Fruit fly (Drosophila melanogaster) whole organism, embryonic: Measurements from ENCODE around the gene CG2865.
A peak's percentile ranks its signal among the peaks of the same experiment; 100 is the strongest.

ENCODE experiments used
- Adf1 ChIP-seq: fragments of 200-800 bp; sonication (Bioruptor generic); IDR thresholded peaks from 2 replicates; pipeline ENCODE4 v1.3.6; 2022; ENCODE audit warnings: missing biosample characterization, missing genetic modification characterization
- Antp ChIP-seq: fragments of 200-800 bp; sonication (Bioruptor generic); optimal IDR thresholded peaks from 3 replicates; lab custom pipeline; 2016; ENCODE audit warnings: missing biosample characterization, missing genetic modification characterization
- Atf-2 ChIP-seq: fragments of 200-800 bp; sonication (Bioruptor generic); optimal IDR thresholded peaks from 2 replicates; lab custom pipeline; 2016; ENCODE audit warnings: missing biosample characterization, missing genetic modification characterization
- Blimp-1 ChIP-seq: fragments of 200-800 bp; sonication (Bioruptor generic); optimal IDR thresholded peaks from 3 replicates; lab custom pipeline; 2018; ENCODE audit warnings: missing biosample characterization, missing genetic modification characterization, mild to moderate bottlenecking, moderate library complexity, missing genetic modification reagents
- CG11695 ChIP-seq: fragments of 200-800 bp; sonication (Bioruptor generic); IDR thresholded peaks from 3 replicates; pipeline ENCODE4 v1.3.6; 2022; ENCODE audit warnings: missing biosample characterization, missing genetic modification characterization
- CG14710 ChIP-seq: fragments of 200-800 bp; sonication (Bioruptor generic); optimal IDR thresholded peaks from 3 replicates; lab custom pipeline; 2019; ENCODE audit warnings: missing biosample characterization, mild to moderate bottlenecking, missing genetic modification characterization, moderate library complexity
- CG15073 ChIP-seq: fragments of 200-800 bp; sonication (Bioruptor generic); optimal IDR thresholded peaks from 2 replicates; lab custom pipeline; 2016; ENCODE audit warnings: missing biosample characterization, missing genetic modification characterization
- CG17912 ChIP-seq: fragments of 200-800 bp; sonication (Bioruptor generic); optimal IDR thresholded peaks from 2 replicates; lab custom pipeline; 2018; ENCODE audit warnings: missing biosample characterization, mild to moderate bottlenecking, missing genetic modification characterization
- CG18262 ChIP-seq: fragments of 200-800 bp; optimal IDR thresholded peaks from 3 replicates; lab custom pipeline; 2019; ENCODE audit warnings: missing biosample characterization, mild to moderate bottlenecking, missing genetic modification characterization, moderate library complexity
- CG2199 ChIP-seq: fragments of 200-800 bp; sonication (Bioruptor generic); IDR thresholded peaks from 3 replicates; pipeline ENCODE4 v1.3.6; 2022; ENCODE audit warnings: missing biosample characterization, missing genetic modification characterization
- CG3281 ChIP-seq: fragments of 200-800 bp; sonication (Bioruptor generic); optimal IDR thresholded peaks from 3 replicates; lab custom pipeline; 2017; ENCODE audit warnings: missing biosample characterization, mild to moderate bottlenecking, missing genetic modification characterization
- CG34224 ChIP-seq: fragments of 200-800 bp; sonication (Bioruptor generic); IDR thresholded peaks from 3 replicates; pipeline ENCODE4 v1.3.6; 2022; ENCODE audit warnings: missing biosample characterization, missing genetic modification characterization; ENCODE audit not compliant: partially characterized antibody
- CG4360 ChIP-seq: fragments of 200-800 bp; sonication (Bioruptor generic); IDR thresholded peaks from 2 replicates; pipeline ENCODE4 v1.3.6; 2022; ENCODE audit warnings: missing biosample characterization, missing genetic modification characterization
- CG7839 ChIP-seq: fragments of 200-800 bp; sonication (Bioruptor generic); optimal IDR thresholded peaks from 3 replicates; lab custom pipeline; 2018; ENCODE audit warnings: missing biosample characterization, mild to moderate bottlenecking, missing genetic modification characterization, moderate library complexity
- CG8388 ChIP-seq: fragments of 200-800 bp; sonication (Bioruptor generic); optimal IDR thresholded peaks from 2 replicates; lab custom pipeline; 2019; ENCODE audit warnings: missing biosample characterization, mild to moderate bottlenecking, missing genetic modification characterization, moderate library complexity
- Eip74EF ChIP-seq, 2 experiments: fragments of 200-800 bp in 1 of 2; fragments of >200 bp in 1 of 2; sonication (Bioruptor generic) in 1 of 2; optimal IDR thresholded peaks; 2 replicates each; lab custom pipeline; 2017 to 2019; ENCODE audit warnings: missing biosample characterization in 2 of 2, missing genetic modification characterization in 2 of 2, mild to moderate bottlenecking in 1 of 2, moderate library complexity in 1 of 2
- Hr51 ChIP-seq, 2 experiments: fragments of 200-800 bp; sonication (Bioruptor generic); optimal IDR thresholded peaks; 2 replicates in 1 of 2; 3 replicates in 1 of 2; lab custom pipeline; 2016 to 2018; ENCODE audit warnings: missing biosample characterization in 2 of 2, missing genetic modification characterization in 2 of 2, mild to moderate bottlenecking in 1 of 2, moderate library complexity in 1 of 2
- Med ChIP-seq: fragments of 200-800 bp; sonication (Bioruptor generic); peaks from one replicate; lab custom pipeline; 2016; ENCODE audit warnings: missing biosample characterization, missing genetic modification characterization, mild to moderate bottlenecking, inconsistent platforms, moderate library complexity
- Nf-YB ChIP-seq: fragments of 200-800 bp; sonication (Bioruptor generic); optimal IDR thresholded peaks from 3 replicates; lab custom pipeline; 2019; ENCODE audit warnings: missing biosample characterization, mild to moderate bottlenecking, missing genetic modification characterization, moderate library complexity
- Pdp1 ChIP-seq, 2 experiments: fragments of 200-800 bp; sonication (Bioruptor generic); optimal IDR thresholded peaks; 3 replicates each; lab custom pipeline; 2016; ENCODE audit warnings: missing biosample characterization in 2 of 2, missing genetic modification characterization in 2 of 2, mild to moderate bottlenecking in 1 of 2, moderate library complexity in 1 of 2
- Scr ChIP-seq: fragments of 200-800 bp; sonication (Bioruptor generic); IDR thresholded peaks from 2 replicates; pipeline ENCODE4 v1.3.6; 2022; ENCODE audit warnings: missing biosample characterization, missing genetic modification characterization; ENCODE audit not compliant: partially characterized antibody
- Sox100B ChIP-seq: fragments of 200-800 bp; sonication (Bioruptor generic); optimal IDR thresholded peaks from 3 replicates; lab custom pipeline; 2018; ENCODE audit warnings: missing biosample characterization, mild to moderate bottlenecking, missing genetic modification characterization
- Sox102F ChIP-seq: fragments of 200-800 bp; sonication (Bioruptor generic); optimal IDR thresholded peaks from 2 replicates; lab custom pipeline; 2018; ENCODE audit warnings: missing biosample characterization, mild to moderate bottlenecking, missing genetic modification characterization, moderate library complexity
- Usf ChIP-seq: fragments of 200-800 bp; sonication (Bioruptor generic); optimal IDR thresholded peaks from 2 replicates; lab custom pipeline; 2017; ENCODE audit warnings: missing genotype, missing biosample characterization, missing genetic modification characterization
- Xrp1 ChIP-seq: fragments of 200-800 bp; sonication (Bioruptor generic); IDR thresholded peaks from 2 replicates; pipeline ENCODE4 v1.3.6; 2022; ENCODE audit warnings: missing biosample characterization, missing genetic modification characterization
- chinmo ChIP-seq: fragments of 200-800 bp; sonication (Bioruptor generic); IDR thresholded peaks from 4 replicates; pipeline ENCODE4 v1.3.6; 2022; ENCODE audit warnings: missing biosample characterization, missing genetic modification characterization; ENCODE audit not compliant: partially characterized antibody
- chm ChIP-seq: fragments of 200-800 bp; sonication (Bioruptor generic); IDR thresholded peaks from 2 replicates; pipeline ENCODE4 v1.3.6; 2022; ENCODE audit warnings: missing biosample characterization, missing genetic modification characterization
- crol ChIP-seq: fragments of 200-800 bp; sonication (Bioruptor generic); IDR thresholded peaks from 2 replicates; pipeline ENCODE4 v1.3.6; 2022; ENCODE audit warnings: missing biosample characterization, missing genetic modification characterization
- eve ChIP-seq, 2 experiments: fragments of >200 bp; optimal IDR thresholded peaks; 2 replicates each; lab custom pipeline; 2017; ENCODE audit warnings: missing biosample characterization in 2 of 2, missing genetic modification characterization in 2 of 2
- ftz-f1 ChIP-seq: fragments of 200-800 bp; sonication (Bioruptor generic); optimal IDR thresholded peaks from 2 replicates; lab custom pipeline; 2016; ENCODE audit warnings: missing biosample characterization, missing genetic modification characterization
- gfzf ChIP-seq: fragments of 200-800 bp; sonication (Bioruptor generic); optimal IDR thresholded peaks from 2 replicates; lab custom pipeline; 2016; ENCODE audit warnings: missing biosample characterization, mild to moderate bottlenecking, missing genetic modification characterization, moderate library complexity
- kay ChIP-seq: fragments of 200-800 bp; sonication (Bioruptor generic); optimal IDR thresholded peaks from 2 replicates; lab custom pipeline; 2016; ENCODE audit warnings: missing biosample characterization, missing genetic modification characterization
- nerfin-1 ChIP-seq: fragments of 200-800 bp; sonication (Bioruptor generic); optimal IDR thresholded peaks from 3 replicates; lab custom pipeline; 2019; ENCODE audit warnings: missing biosample characterization, mild to moderate bottlenecking, missing genetic modification characterization, moderate library complexity
- nom ChIP-seq: fragments of 200-800 bp; sonication (Bioruptor generic); optimal IDR thresholded peaks from 2 replicates; lab custom pipeline; 2017; ENCODE audit warnings: missing biosample characterization, missing genetic modification characterization, mild to moderate bottlenecking, moderate library complexity, missing genetic modification reagents
- otp ChIP-seq: fragments of 200-800 bp; sonication (Bioruptor generic); IDR thresholded peaks from 3 replicates; pipeline ENCODE4, ENCODE4 v1.3.6; 2022; ENCODE audit warnings: missing biosample characterization, missing genetic modification characterization
- pan ChIP-seq, 4 experiments: fragments of >200 bp in 3 of 4; fragments of 200-800 bp in 1 of 4; sonication (Bioruptor generic) in 1 of 4; optimal IDR thresholded peaks in 3 of 4; IDR thresholded peaks in 1 of 4; 2 replicates each; pipeline versions ENCODE4 v1.3.6 to Lab custom; 2017 to 2022; ENCODE audit warnings: missing biosample characterization in 2 of 4, missing genetic modification characterization in 2 of 4, mixed read lengths in 1 of 4
- psq ChIP-seq: fragments of 200-800 bp; sonication (Bioruptor generic); optimal IDR thresholded peaks from 2 replicates; lab custom pipeline; 2017; ENCODE audit warnings: missing biosample characterization, missing genetic modification characterization
- sd ChIP-seq: fragments of 200-800 bp; sonication (Bioruptor generic); optimal IDR thresholded peaks from 3 replicates; lab custom pipeline; 2018; ENCODE audit warnings: missing biosample characterization, mild to moderate bottlenecking, missing genetic modification characterization, moderate library complexity
- sens ChIP-seq: fragments of 200-800 bp; sonication (Bioruptor generic); peaks from one replicate; lab custom pipeline; 2016; ENCODE audit warnings: missing biosample characterization, missing genetic modification characterization
- stwl ChIP-seq: fragments of 200-800 bp; sonication (Bioruptor generic); optimal IDR thresholded peaks from 3 replicates; lab custom pipeline; 2018; ENCODE audit warnings: missing biosample characterization, mild to moderate bottlenecking, missing genetic modification characterization, moderate library complexity
- sug ChIP-seq: fragments of 200-800 bp; optimal IDR thresholded peaks from 2 replicates; lab custom pipeline; 2019; ENCODE audit warnings: missing biosample characterization, mild to moderate bottlenecking, missing genetic modification characterization, moderate library complexity
- tll ChIP-seq, 2 experiments: fragments of 200-800 bp in 1 of 2; fragments of >200 bp in 1 of 2; sonication (Bioruptor generic) in 1 of 2; optimal IDR thresholded peaks; 2 replicates each; lab custom pipeline; 2017 to 2019; ENCODE audit warnings: missing biosample characterization in 2 of 2, missing genetic modification characterization in 2 of 2, mild to moderate bottlenecking in 1 of 2, moderate library complexity in 1 of 2
- unc-4 ChIP-seq: fragments of 200-800 bp; sonication (Bioruptor generic); IDR thresholded peaks from 2 replicates; pipeline ENCODE4 v1.3.6; 2022; ENCODE audit warnings: missing biosample characterization, missing genetic modification characterization; ENCODE audit not compliant: partially characterized antibody
- zf30C ChIP-seq: fragments of 200-800 bp; sonication (Bioruptor generic); optimal IDR thresholded peaks from 3 replicates; lab custom pipeline; 2018; ENCODE audit warnings: missing biosample characterization, mild to moderate bottlenecking, missing genetic modification characterization

The CG2865 gene

DNA sequence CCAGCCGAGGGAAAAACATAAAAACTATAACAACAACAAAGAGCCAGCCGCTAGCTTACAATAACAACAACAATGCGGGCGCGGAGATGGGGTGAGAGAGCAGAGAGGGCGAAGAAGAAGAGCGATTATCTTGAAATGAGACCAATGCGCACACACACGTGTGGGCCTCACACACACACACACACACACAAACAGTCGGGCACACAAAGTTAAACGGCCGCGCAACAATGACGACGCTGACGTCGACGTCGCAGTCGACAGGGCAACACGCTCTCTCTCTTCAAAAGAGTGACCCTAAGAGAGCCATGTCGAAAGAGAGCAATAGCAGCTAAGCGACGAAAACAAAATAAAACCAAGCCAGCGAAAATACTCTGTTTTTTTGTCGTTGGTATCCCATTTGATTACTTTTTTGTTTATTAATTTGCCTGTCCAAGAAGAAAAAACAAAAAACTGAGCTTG, 12.7 kb upstream of the CG2865 start (continued):
- TF ChIP-seq psq, result no peak
- no peak for TF ChIP-seq CG8388 (GFP tag; lab: Kevin White, UChicago)
- TF ChIP-seq tll (GFP tag; optimal IDR thresholded peaks at IDR 0.05; lab: Kevin White, UChicago), result peak in 1 of 2 experiments; percentile 24
- TF ChIP-seq unc-4, result peak; percentile 27; the same call in 1 of the 2 replicates
- peak; percentile 48 for TF ChIP-seq nom (GFP tag; lab: Kevin White, UChicago)
- TF ChIP-seq pan (optimal IDR thresholded peaks at IDR 0.05; lab: Kevin White, UChicago), result no peak
- TF ChIP-seq pan (GFP tag; optimal IDR thresholded peaks at IDR 0.05 in 1 of 2, IDR thresholded peaks at IDR 0.05 in 1 of 2), result peak in 1 of 2 experiments; percentile 11
- TF ChIP-seq chm, result peak; percentile 69; the same call in 1 of the 2 replicates
- TF ChIP-seq sug (tag; lab: Kevin White, UChicago), result peak; percentile 71
- TF ChIP-seq CG4360 (GFP tag; lab: Robert Waterston, UW), result peak; percentile 99
- peak; percentile 26; the same call in 1 of the 2 replicates for TF ChIP-seq Scr (GFP tag; lab: Robert Waterston, UW)
- TF ChIP-seq Nf-YB, result no peak
- TF ChIP-seq CG7839 (tag; lab: Kevin White, UChicago), result no peak
- TF ChIP-seq ftz-f1, result peak; percentile 62
- TF ChIP-seq Antp (GFP tag; lab: Kevin White, UChicago), result no peak
- TF ChIP-seq Usf (GFP tag; lab: Kevin White, UChicago), result no peak
- peak; percentile 24; the same call in 1 of the 3 replicates for TF ChIP-seq CG34224
- peak; percentile 98 for TF ChIP-seq Adf1 (GFP tag; lab: Robert Waterston, UW)

DNA sequence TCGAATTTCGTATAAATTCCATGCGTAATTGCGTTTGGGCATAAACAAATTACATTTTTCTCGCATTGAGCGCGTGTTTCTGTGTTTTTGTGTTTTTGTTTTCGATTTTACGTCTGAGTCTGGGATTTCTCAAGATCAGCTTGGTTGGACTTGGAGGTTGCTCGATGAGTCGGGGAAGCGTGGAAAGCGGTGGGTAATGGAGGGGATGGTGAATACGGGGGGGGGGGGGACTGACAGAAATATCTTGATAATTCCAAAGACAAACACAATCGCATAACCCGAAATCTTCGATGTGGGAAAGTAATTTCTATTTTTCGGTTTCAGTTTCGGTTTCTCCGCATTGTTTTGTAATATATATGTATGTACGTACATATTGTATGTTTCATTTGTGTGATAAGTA, 12.1 kb upstream of the CG2865 start:
- TF ChIP-seq CG3281 (GFP tag; lab: Kevin White, UChicago) (peak; percentile 18), kay (no peak), Atf-2 (no peak), CG11695 (GFP tag; lab: Robert Waterston, UW) (no peak), CG2199 (0 out of 3 replicates have a peak, but pooled peaks have one; percentile 30), Blimp-1 (peak; percentile 56), otp (GFP tag; lab: Robert Waterston, UW) (peak; percentile 62; the same call in 1 of the 3 replicates), CG18262 (no peak), sd (tag; lab: Kevin White, UChicago) (peak; percentile 78), CG17912 (GFP tag; lab: Kevin White, UChicago) (no peak), eve (GFP tag; optimal IDR thresholded peaks at IDR 0.05; lab: Kevin White, UChicago) (peak in 1 of 2 experiments; percentile 2), Xrp1 (GFP tag; lab: Robert Waterston, UW) (0 out of 2 replicates have a peak, but pooled peaks have one; percentile 5), crol (GFP tag; lab: Robert Waterston, UW) (peak; percentile 84)

DNA sequence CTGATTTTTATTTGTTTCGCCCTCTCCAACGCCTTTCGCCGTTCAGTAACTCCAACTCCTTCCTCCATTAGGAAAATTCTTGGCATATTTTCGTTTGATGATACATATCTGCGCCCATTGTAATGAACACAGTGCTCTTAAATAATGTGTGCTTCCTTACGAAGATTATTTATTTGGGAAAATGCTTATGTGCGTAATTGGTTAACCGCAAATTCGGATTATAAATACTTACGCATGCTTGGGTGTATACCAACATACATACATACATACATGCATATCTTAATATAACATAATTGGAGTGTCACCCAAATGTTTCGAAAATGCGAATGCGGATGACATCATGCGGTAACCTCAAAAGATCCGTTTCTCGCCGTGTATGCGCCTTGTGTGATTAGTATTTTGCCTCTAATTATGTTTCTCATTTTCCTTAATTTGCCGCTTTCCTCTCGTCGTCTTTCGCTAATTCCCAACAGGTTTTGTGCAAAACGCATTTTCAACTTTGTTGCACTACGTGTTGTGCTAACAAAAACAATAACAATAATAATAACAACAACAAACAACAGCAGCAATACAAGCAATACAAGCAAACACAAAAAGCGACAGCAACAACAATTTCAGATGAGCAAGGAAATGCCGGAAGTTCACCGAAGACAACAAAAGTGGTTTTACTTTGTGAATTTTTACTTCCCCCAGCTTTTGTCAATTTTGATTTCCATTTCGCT, 11.5 kb upstream of the CG2865 start:
- TF ChIP-seq Eip74EF (GFP tag; optimal IDR thresholded peaks at IDR 0.05; lab: Kevin White, UChicago) (peak in 1 of 2 experiments; percentile 34), zf30C (GFP tag; lab: Kevin White, UChicago) (peak; percentile 56), stwl (tag; lab: Kevin White, UChicago) (no peak), Pdp1 (GFP tag; optimal IDR thresholded peaks at IDR 0.05; lab: Kevin White, UChicago) (peak in 1 of 2 experiments; percentile 10), CG15073 (GFP tag; lab: Kevin White, UChicago) (no peak), gfzf (no peak), sens (GFP tag; lab: Kevin White, UChicago) (peak; percentile 10), unc-4 (no peak), Sox102F (GFP tag; lab: Kevin White, UChicago) (peak; percentile 3), sd (tag; lab: Kevin White, UChicago) (peak; percentile 92), CG14710 (tag; lab: Kevin White, UChicago) (no peak), Med (GFP tag; lab: Kevin White, UChicago) (peak; percentile 80), Sox100B (GFP tag; lab: Kevin White, UChicago) (peak; percentile 18), CG4360 (GFP tag; lab: Robert Waterston, UW) (peak; percentile 58), Hr51 (GFP tag; optimal IDR thresholded peaks at IDR 0.05; lab: Kevin White, UChicago) (peak in 1 of 2 experiments; percentile 5), nerfin-1 (tag; lab: Kevin White, UChicago) (no peak), eve (GFP tag; optimal IDR thresholded peaks at IDR 0.05; lab: Kevin White, UChicago) (peak in 1 of 2 experiments; percentile 40), chinmo (GFP tag; lab: Robert Waterston, UW) (0 out of 4 replicates have a peak, but pooled peaks have one; percentile 10)
